Worm (Caenorhabditis elegans) whole organism, L2 larva: ENCODE data around the gene mtm-9.

Experiments
- F13H6.1 ChIP-seq: sonication (generic microtip); optimal IDR thresholded peaks from 2 replicates; lab custom pipeline; 2016; ENCODE audit warnings: missing genetic modification characterization, missing compliant biosample characterization
- ZK546.5 ChIP-seq: sonication (generic microtip); optimal IDR thresholded peaks from 2 replicates; lab custom pipeline; 2017; ENCODE audit warnings: missing biosample characterization, missing genetic modification characterization
- ama-1 ChIP-seq: fragments of 150-350 bp; optimal IDR thresholded peaks from 2 replicates; lab custom pipeline; 2018; ENCODE audit warnings: inconsistent platforms
- egl-27 ChIP-seq: sonication (generic microtip); optimal IDR thresholded peaks from 3 replicates; lab custom pipeline; 2017; ENCODE audit warnings: missing biosample characterization, missing genetic modification reagents, missing genetic modification characterization
- lsy-2 ChIP-seq, 2 experiments: fragments of 150-350 bp in 1 of 2; sonication (generic microtip) in 1 of 2; optimal IDR thresholded peaks; 2 replicates each; lab custom pipeline; 2014 to 2017; ENCODE audit warnings: missing biosample characterization in 2 of 2, missing genetic modification characterization in 2 of 2
- nhr-10 ChIP-seq: sonication (generic microtip); optimal IDR thresholded peaks from 2 replicates; lab custom pipeline; 2017; ENCODE audit warnings: missing biosample characterization, missing genetic modification characterization
- nhr-23 ChIP-seq: fragments of 150-350 bp; optimal IDR thresholded peaks from 2 replicates; lab custom pipeline; 2014; ENCODE audit warnings: missing biosample characterization, missing genetic modification reagents, missing genetic modification characterization
- unc-39 ChIP-seq: fragments of 150-350 bp; optimal IDR thresholded peaks from 2 replicates; lab custom pipeline; 2014; ENCODE audit warnings: missing biosample characterization, missing genetic modification characterization
- zag-1 ChIP-seq: fragments of 150-350 bp; optimal IDR thresholded peaks from 2 replicates; lab custom pipeline; 2014; ENCODE audit warnings: missing biosample characterization, missing genetic modification characterization
- ztf-11 ChIP-seq: sonication (generic microtip); optimal IDR thresholded peaks from 2 replicates; lab custom pipeline; 2017; ENCODE audit warnings: missing biosample characterization, missing genetic modification characterization
- ztf-4 ChIP-seq: fragments of 150-350 bp; optimal IDR thresholded peaks from 2 replicates; lab custom pipeline; 2014; ENCODE audit warnings: missing biosample characterization, missing genetic modification characterization

ce11 chrV:3724772-3725171 lies 18.6 kb upstream of the mtm-9 start, which contains the start of gene str-30:
- TF ChIP-seq egl-27 (tag; lab: Kevin White, UChicago) (no peak), ztf-11 (tag; lab: Kevin White, UChicago) (no peak), ZK546.5 (tag; lab: Kevin White, UChicago) (no peak), unc-39 (tag; lab: Kevin White, UChicago) (no peak), zag-1 (tag; lab: Kevin White, UChicago) (no peak), nhr-10 (tag; lab: Kevin White, UChicago) (no peak), ama-1 (no peak), ztf-4 (no peak), F13H6.1 (tag; lab: Kevin White, UChicago) (no peak), lsy-2 (tag; optimal IDR thresholded peaks at IDR 0.05; lab: Kevin White, UChicago) (no peak), nhr-23 (tag; lab: Kevin White, UChicago) (no peak)
